Fruit fly (Drosophila melanogaster) ovary, adult (tissue): ENCODE data around the gene CG18809.
A peak's percentile ranks its signal among the peaks of the same experiment; 100 is the strongest.

ENCODE experiments used
- CG17801 ChIP-seq: fragments of 200-800 bp; optimal IDR thresholded peaks from 2 replicates; lab custom pipeline; 2019; ENCODE audit warnings: missing biosample characterization, mild to moderate bottlenecking, missing genetic modification characterization, moderate library complexity; ENCODE audit not compliant: partially characterized antibody

The CG18809 gene

DNA sequence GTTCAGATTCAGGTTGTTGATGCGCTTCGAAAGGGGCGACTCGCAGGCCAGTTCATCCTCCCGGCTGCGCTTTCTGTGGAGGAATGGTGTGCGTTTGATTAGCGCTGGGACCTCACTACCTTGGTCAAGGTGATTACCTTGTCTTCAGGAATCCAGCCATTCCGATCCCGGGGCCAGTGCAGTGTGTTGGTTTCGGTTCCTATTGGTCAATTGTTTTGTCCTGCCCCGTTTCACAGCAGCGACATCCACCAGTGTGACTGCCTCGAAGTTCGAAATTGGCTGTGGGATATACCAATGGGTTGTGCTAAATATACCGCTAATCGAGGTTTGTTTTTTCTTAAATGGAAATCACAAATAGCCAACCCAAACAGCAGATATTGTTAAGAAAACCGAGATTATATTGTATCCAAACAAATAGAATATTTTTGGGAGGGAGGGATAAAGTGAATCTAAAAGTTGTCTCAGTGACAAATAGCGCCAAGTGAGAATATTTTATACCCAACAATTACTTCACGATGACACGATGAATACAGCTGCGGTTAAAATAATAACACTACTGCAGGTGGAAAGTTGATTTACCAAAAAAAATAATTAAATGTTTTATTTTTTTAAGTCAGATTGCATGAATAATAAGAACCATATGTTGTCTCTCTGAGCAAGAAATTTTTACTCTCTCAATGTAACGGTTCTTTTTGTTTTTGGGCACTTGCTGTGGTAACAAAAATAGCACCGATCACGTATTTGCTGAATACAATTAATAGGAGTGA lies 49.2 kb downstream of the CG18809 start, which contains the start of gene CG14229:
Gene CG14229 (minus strand): TSS at position 459 of the 767 bp plus-strand sequence.
- no peak for TF ChIP-seq CG17801

DNA sequence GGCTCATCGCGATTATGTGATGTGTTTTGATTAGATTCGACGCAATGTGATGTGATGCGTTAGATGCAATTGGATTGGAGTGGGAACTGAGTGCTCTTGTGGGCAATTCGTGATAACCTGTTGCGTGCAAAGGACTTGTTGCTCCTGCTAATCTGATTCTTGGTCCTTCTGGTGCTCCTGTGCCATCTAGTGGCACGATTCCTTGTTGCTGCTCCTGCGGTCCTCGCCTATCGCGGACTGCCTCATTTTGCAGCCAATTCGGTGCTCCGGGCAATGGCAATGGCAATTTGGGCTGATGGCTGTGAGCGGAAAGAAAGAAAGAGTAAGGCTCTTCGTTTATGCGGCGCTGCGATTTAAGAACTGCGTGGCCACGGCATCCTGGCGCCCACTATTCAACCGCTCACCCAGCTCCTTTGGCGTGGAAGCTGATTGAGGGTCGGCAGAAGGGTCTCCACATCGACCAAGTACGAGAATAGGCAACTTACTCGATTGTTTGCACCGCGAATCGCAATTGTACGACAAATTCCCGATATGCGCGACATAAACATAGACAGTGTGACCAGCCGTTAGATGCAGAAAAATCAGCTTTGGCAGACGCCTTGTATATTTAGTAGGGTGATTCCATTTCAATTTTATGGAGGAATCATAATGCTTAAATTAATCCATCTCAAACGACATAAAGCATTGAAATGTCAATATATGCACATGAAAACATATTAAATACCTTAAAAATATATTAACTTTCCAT lies 51.0 kb downstream of the CG18809 start, which contains the start of gene Mer:
Gene Mer (minus strand): TSS at position 550 of the 748 bp plus-strand sequence.
- TF ChIP-seq CG17801: peak; percentile 85
